Fruit fly (Drosophila melanogaster) whole organism, embryonic: ENCODE measurements around the gene CG43077.

Experiments used
- BEAF-32 ChIP-seq: fragments of 200-800 bp; sonication (Bioruptor generic); optimal IDR thresholded peaks from 3 replicates; lab custom pipeline; 2017; ENCODE audit warnings: missing biosample characterization, missing genetic modification characterization, mild to moderate bottlenecking, moderate library complexity, missing genetic modification reagents
- BtbVII ChIP-seq: fragments of 200-800 bp; sonication (Bioruptor generic); optimal IDR thresholded peaks from 3 replicates; lab custom pipeline; 2017; ENCODE audit warnings: missing biosample characterization, mild to moderate bottlenecking, missing genetic modification characterization
- CG11504 ChIP-seq: fragments of 200-800 bp; sonication (Bioruptor generic); optimal IDR thresholded peaks from 3 replicates; lab custom pipeline; 2019; ENCODE audit warnings: missing biosample characterization, mild to moderate bottlenecking, missing genetic modification characterization, moderate library complexity
- CG12299 ChIP-seq: fragments of 200-800 bp; sonication (Bioruptor generic); optimal IDR thresholded peaks from 2 replicates; lab custom pipeline; 2018; ENCODE audit warnings: missing biosample characterization, mild to moderate bottlenecking, missing genetic modification characterization
- CG12942 ChIP-seq: fragments of 200-800 bp; sonication (Bioruptor generic); optimal IDR thresholded peaks from 3 replicates; lab custom pipeline; 2016; ENCODE audit warnings: missing biosample characterization, missing genetic modification characterization
- CG14014 ChIP-seq: fragments of 200-800 bp; sonication (Bioruptor generic); IDR thresholded peaks from 2 replicates; pipeline ENCODE4 v1.3.6; 2022; ENCODE audit warnings: missing biosample characterization, missing genetic modification characterization
- CG17186 ChIP-seq: fragments of 200-800 bp; sonication (Bioruptor generic); optimal IDR thresholded peaks from 3 replicates; lab custom pipeline; 2017; ENCODE audit warnings: missing biosample characterization, missing genetic modification reagents, missing genetic modification characterization
- CG17328 ChIP-seq: fragments of 200-800 bp; sonication (Bioruptor generic); IDR thresholded peaks from 2 replicates; pipeline ENCODE4 v1.3.6; 2022; ENCODE audit warnings: missing biosample characterization, missing genetic modification characterization
- CG2678 ChIP-seq: fragments of 200-800 bp; sonication (Bioruptor generic); optimal IDR thresholded peaks from 3 replicates; lab custom pipeline; 2019; ENCODE audit warnings: missing biosample characterization, mild to moderate bottlenecking, missing genetic modification characterization, moderate library complexity
- CG30431 ChIP-seq: fragments of 200-800 bp; sonication (Bioruptor generic); optimal IDR thresholded peaks from 2 replicates; lab custom pipeline; 2017; ENCODE audit warnings: missing biosample characterization, missing genetic modification characterization
- CG3163 ChIP-seq: fragments of 200-800 bp; sonication (Bioruptor generic); optimal IDR thresholded peaks from 3 replicates; lab custom pipeline; 2016; ENCODE audit warnings: missing biosample characterization, missing genetic modification characterization
- CG4730 ChIP-seq: fragments of 200-800 bp; sonication (Bioruptor generic); IDR thresholded peaks from 2 replicates; pipeline ENCODE4 v1.3.6; 2022; ENCODE audit warnings: missing biosample characterization, missing genetic modification characterization
- CG6765 ChIP-seq: fragments of 200-800 bp; sonication (Bioruptor generic); optimal IDR thresholded peaks from 3 replicates; lab custom pipeline; 2017; ENCODE audit warnings: missing biosample characterization, mild to moderate bottlenecking, missing genetic modification characterization
- CG7556 ChIP-seq: fragments of 200-800 bp; sonication (Bioruptor generic); optimal IDR thresholded peaks from 2 replicates; lab custom pipeline; 2017; ENCODE audit warnings: missing biosample characterization, mild to moderate bottlenecking, missing genetic modification characterization
- CG8388 ChIP-seq: fragments of 200-800 bp; sonication (Bioruptor generic); optimal IDR thresholded peaks from 2 replicates; lab custom pipeline; 2019; ENCODE audit warnings: missing biosample characterization, mild to moderate bottlenecking, missing genetic modification characterization, moderate library complexity
- CG9932 ChIP-seq: fragments of 200-800 bp; sonication (Bioruptor generic); IDR thresholded peaks from 2 replicates; pipeline ENCODE4 v1.3.6; 2022; ENCODE audit warnings: missing biosample characterization, missing genetic modification characterization
- CoRest ChIP-seq: fragments of 200-800 bp; sonication (Bioruptor generic); optimal IDR thresholded peaks from 3 replicates; lab custom pipeline; 2018; ENCODE audit warnings: missing biosample characterization, mild to moderate bottlenecking, missing genetic modification characterization, moderate library complexity
- D19A ChIP-seq: fragments of 200-800 bp; optimal IDR thresholded peaks from 3 replicates; lab custom pipeline; 2019; ENCODE audit warnings: missing biosample characterization, mild to moderate bottlenecking, missing genetic modification characterization, moderate library complexity
- Dad ChIP-seq: fragments of 200-800 bp; sonication (Bioruptor generic); optimal IDR thresholded peaks from 3 replicates; lab custom pipeline; 2016; ENCODE audit warnings: missing biosample characterization, missing genetic modification characterization
- Doc2 ChIP-seq: fragments of 200-800 bp; sonication (Bioruptor generic); IDR thresholded peaks from 2 replicates; pipeline ENCODE4 v1.3.6; 2022; ENCODE audit warnings: missing biosample characterization, missing genetic modification characterization
- Dref ChIP-seq: fragments of 200-800 bp; sonication (Bioruptor generic); IDR thresholded peaks from 2 replicates; pipeline ENCODE4 v1.3.6; 2022; ENCODE audit warnings: missing biosample characterization, missing genetic modification characterization
- Elba2 ChIP-seq: fragments of 200-800 bp; sonication (Bioruptor generic); optimal IDR thresholded peaks from 3 replicates; lab custom pipeline; 2016; ENCODE audit warnings: missing biosample characterization, missing genetic modification characterization
- HHEX ChIP-seq: fragments of 200-800 bp; sonication (Bioruptor generic); optimal IDR thresholded peaks from 3 replicates; lab custom pipeline; 2017; ENCODE audit warnings: missing biosample characterization, mild to moderate bottlenecking, missing genetic modification characterization, missing genetic modification reagents
- Hmx ChIP-seq: fragments of 200-800 bp; sonication (Bioruptor generic); optimal IDR thresholded peaks from 2 replicates; lab custom pipeline; 2016; ENCODE audit warnings: missing biosample characterization, missing genetic modification characterization
- Hr51 ChIP-seq, 2 experiments: fragments of 200-800 bp; sonication (Bioruptor generic); optimal IDR thresholded peaks; 2 replicates in 1 of 2; 3 replicates in 1 of 2; lab custom pipeline; 2016 to 2018; ENCODE audit warnings: missing biosample characterization in 2 of 2, missing genetic modification characterization in 2 of 2, mild to moderate bottlenecking in 1 of 2, moderate library complexity in 1 of 2
- NC2β ChIP-seq: fragments of 200-800 bp; sonication (Bioruptor generic); optimal IDR thresholded peaks from 2 replicates; lab custom pipeline; 2016; ENCODE audit warnings: missing biosample characterization, missing genetic modification characterization
- Oli ChIP-seq: fragments of 200-800 bp; sonication (Bioruptor generic); optimal IDR thresholded peaks from 2 replicates; lab custom pipeline; 2018; ENCODE audit warnings: missing biosample characterization, mild to moderate bottlenecking, missing genetic modification characterization, moderate library complexity
- Optix ChIP-seq: fragments of 200-800 bp; sonication (Bioruptor generic); IDR thresholded peaks from 3 replicates; pipeline ENCODE4 v1.3.6; 2022; ENCODE audit warnings: missing biosample characterization, missing genetic modification characterization
- Poxn ChIP-seq: fragments of 200-800 bp; sonication (Bioruptor generic); IDR thresholded peaks from 2 replicates; pipeline ENCODE4 v1.3.6; 2022; ENCODE audit warnings: missing biosample characterization, missing genetic modification characterization
- Sox102F ChIP-seq: fragments of 200-800 bp; sonication (Bioruptor generic); optimal IDR thresholded peaks from 2 replicates; lab custom pipeline; 2018; ENCODE audit warnings: missing biosample characterization, mild to moderate bottlenecking, missing genetic modification characterization, moderate library complexity
- abd-A ChIP-seq: fragments of 200-800 bp; sonication (Bioruptor generic); optimal IDR thresholded peaks from 3 replicates; lab custom pipeline; 2019; ENCODE audit warnings: missing biosample characterization, mild to moderate bottlenecking, missing genetic modification characterization, moderate library complexity
- az2 ChIP-seq: fragments of 200-800 bp; sonication (Bioruptor generic); optimal IDR thresholded peaks from 3 replicates; lab custom pipeline; 2016; ENCODE audit warnings: missing biosample characterization, missing genetic modification characterization
- crol ChIP-seq: fragments of 200-800 bp; sonication (Bioruptor generic); IDR thresholded peaks from 2 replicates; pipeline ENCODE4 v1.3.6; 2022; ENCODE audit warnings: missing biosample characterization, missing genetic modification characterization
- dimm ChIP-seq: fragments of 200-800 bp; sonication (Bioruptor generic); IDR thresholded peaks from 2 replicates; pipeline ENCODE4 v1.3.6; 2022; ENCODE audit warnings: missing biosample characterization, missing genetic modification characterization
- dpn ChIP-seq, 2 experiments: fragments of 200-800 bp; sonication (Bioruptor generic); optimal IDR thresholded peaks; 3 replicates each; lab custom pipeline; 2016; ENCODE audit warnings: missing biosample characterization in 2 of 2, missing genetic modification characterization in 2 of 2
- emc ChIP-seq: fragments of 200-800 bp; sonication (Bioruptor generic); optimal IDR thresholded peaks from 2 replicates; lab custom pipeline; 2016; ENCODE audit warnings: missing biosample characterization, missing genetic modification characterization
- ftz-f1 ChIP-seq: fragments of 200-800 bp; sonication (Bioruptor generic); optimal IDR thresholded peaks from 2 replicates; lab custom pipeline; 2016; ENCODE audit warnings: missing biosample characterization, missing genetic modification characterization
- gem ChIP-seq: fragments of 200-800 bp; sonication (Bioruptor generic); optimal IDR thresholded peaks from 2 replicates; lab custom pipeline; 2019; ENCODE audit warnings: missing biosample characterization, mild to moderate bottlenecking, missing genetic modification characterization, moderate library complexity
- gsb ChIP-seq: fragments of 200-800 bp; sonication (Bioruptor generic); IDR thresholded peaks from 2 replicates; pipeline ENCODE4 v1.3.6; 2022; ENCODE audit warnings: missing biosample characterization, missing genetic modification characterization
- gt ChIP-seq: fragments of 200-800 bp; sonication (Bioruptor generic); IDR thresholded peaks from 2 replicates; pipeline ENCODE4 v1.3.6; 2022; ENCODE audit warnings: missing biosample characterization, missing genetic modification characterization
- lilli ChIP-seq: fragments of 200-800 bp; sonication (Bioruptor generic); optimal IDR thresholded peaks from 3 replicates; lab custom pipeline; 2016; ENCODE audit warnings: missing biosample characterization, missing genetic modification characterization
- luna ChIP-seq: fragments of 200-800 bp; sonication (Bioruptor generic); optimal IDR thresholded peaks from 2 replicates; lab custom pipeline; 2016; ENCODE audit warnings: missing biosample characterization, missing genetic modification characterization
- nerfin-2 ChIP-seq: fragments of 200-800 bp; sonication (Bioruptor generic); IDR thresholded peaks from 2 replicates; pipeline ENCODE4 v1.3.6; 2022; ENCODE audit warnings: missing biosample characterization, missing genetic modification characterization; ENCODE audit not compliant: partially characterized antibody
- nmo ChIP-seq: fragments of 200-800 bp; sonication (Bioruptor generic); optimal IDR thresholded peaks from 2 replicates; lab custom pipeline; 2018; ENCODE audit warnings: missing biosample characterization, mild to moderate bottlenecking, missing genetic modification characterization, moderate library complexity
- odd ChIP-seq: fragments of 200-800 bp; sonication (Bioruptor generic); optimal IDR thresholded peaks from 2 replicates; lab custom pipeline; 2017; ENCODE audit warnings: missing biosample characterization, mild to moderate bottlenecking, missing genetic modification characterization
- phol ChIP-seq: fragments of 200-800 bp; sonication (Bioruptor generic); optimal IDR thresholded peaks from 3 replicates; lab custom pipeline; 2018; ENCODE audit warnings: missing biosample characterization, mild to moderate bottlenecking, missing genetic modification characterization, moderate library complexity
- pzg ChIP-seq: fragments of 200-800 bp; sonication (Bioruptor generic); optimal IDR thresholded peaks from 3 replicates; lab custom pipeline; 2018; ENCODE audit warnings: missing biosample characterization, mild to moderate bottlenecking, missing genetic modification characterization, moderate library complexity
- salm ChIP-seq: fragments of 200-800 bp; sonication (Bioruptor generic); optimal IDR thresholded peaks from 2 replicates; lab custom pipeline; 2018; ENCODE audit warnings: missing biosample characterization, mild to moderate bottlenecking, missing genetic modification characterization
- sens ChIP-seq: fragments of 200-800 bp; sonication (Bioruptor generic); peaks from one replicate; lab custom pipeline; 2016; ENCODE audit warnings: missing biosample characterization, missing genetic modification characterization
- sisA ChIP-seq: fragments of 200-800 bp; sonication (Bioruptor generic); IDR thresholded peaks from 2 replicates; pipeline ENCODE4 v1.3.6; 2022; ENCODE audit warnings: missing biosample characterization, missing genetic modification characterization
- so ChIP-seq: fragments of 200-800 bp; sonication (Bioruptor generic); IDR thresholded peaks from 3 replicates; pipeline ENCODE4 v1.3.6; 2022; ENCODE audit warnings: missing biosample characterization, missing genetic modification characterization
- z ChIP-seq: fragments of 200-800 bp; sonication (Bioruptor generic); IDR thresholded peaks from 3 replicates; pipeline ENCODE4 v1.3.6; 2022; ENCODE audit warnings: missing biosample characterization, missing genetic modification characterization

CG43077 gene

dm6 chrX:17113324-17113723 is 45.0 kb upstream of the CG43077 start (continued):
- TF ChIP-seq Hmx (GFP tag; lab: Kevin White, UChicago) (no peak), CoRest (tag; lab: Kevin White, UChicago) (peak; percentile 27), abd-A (tag; lab: Kevin White, UChicago) (no peak), nmo (GFP tag; lab: Kevin White, UChicago) (peak; percentile 34), Doc2 (GFP tag; lab: Robert Waterston, UW) (no peak), Optix (GFP tag; lab: Robert Waterston, UW) (no peak), CG12299 (tag; lab: Kevin White, UChicago) (no peak), gt (GFP tag; lab: Robert Waterston, UW) (no peak), CG2678 (tag; lab: Kevin White, UChicago) (no peak), luna (GFP tag; lab: Kevin White, UChicago) (no peak), CG11504 (tag; lab: Kevin White, UChicago) (peak; percentile 51), gem (peak; percentile 62), CG17328 (GFP tag; lab: Robert Waterston, UW) (no peak), BEAF-32 (GFP tag; lab: Kevin White, UChicago) (no peak), CG9932 (GFP tag; lab: Robert Waterston, UW) (no peak), sens (GFP tag; lab: Kevin White, UChicago) (no peak), emc (no peak), dimm (no peak), z (GFP tag; lab: Robert Waterston, UW) (no peak), Oli (tag; lab: Kevin White, UChicago) (peak; percentile 15), gsb (GFP tag; lab: Robert Waterston, UW) (no peak), Dad (no peak), Elba2 (GFP tag; lab: Kevin White, UChicago) (no peak), CG12942 (GFP tag; lab: Kevin White, UChicago) (no peak), CG3163 (GFP tag; lab: Kevin White, UChicago) (no peak), NC2β (GFP tag; lab: Kevin White, UChicago) (no peak), CG8388 (GFP tag; lab: Kevin White, UChicago) (peak; percentile 18), so (GFP tag; lab: Robert Waterston, UW) (no peak), Dref (no peak), odd (GFP tag; lab: Kevin White, UChicago) (no peak), az2 (GFP tag; lab: Kevin White, UChicago) (peak; percentile 24), CG17186 (no peak), CG4730 (no peak), Poxn (GFP tag; lab: Robert Waterston, UW) (no peak), CG30431 (no peak), sisA (GFP tag; lab: Robert Waterston, UW) (0 out of 2 replicates have a peak, but pooled peaks have one; percentile 17), lilli (GFP tag; lab: Kevin White, UChicago) (no peak), phol (tag; lab: Kevin White, UChicago) (peak; percentile 2), D19A (no peak), HHEX (GFP tag; lab: Kevin White, UChicago) (no peak), BtbVII (GFP tag; lab: Kevin White, UChicago) (no peak), CG7556 (GFP tag; lab: Kevin White, UChicago) (peak; percentile 16), crol (GFP tag; lab: Robert Waterston, UW) (no peak), pzg (GFP tag; lab: Kevin White, UChicago) (no peak), dpn (GFP tag; optimal IDR thresholded peaks at IDR 0.05; lab: Kevin White, UChicago) (no peak), nerfin-2 (GFP tag; lab: Robert Waterston, UW) (no peak), salm (tag; lab: Kevin White, UChicago) (no peak), Sox102F (GFP tag; lab: Kevin White, UChicago) (peak; percentile 65), Hr51 (GFP tag; optimal IDR thresholded peaks at IDR 0.05; lab: Kevin White, UChicago) (peak in 1 of 2 experiments; percentile 60), CG6765 (GFP tag; lab: Kevin White, UChicago) (no peak), ftz-f1 (GFP tag; lab: Kevin White, UChicago) (no peak), CG14014 (GFP tag; lab: Robert Waterston, UW) (no peak)
